Worm (Caenorhabditis elegans): Measurements from ENCODE around the gene mab-10.

The mab-10 gene

DNA sequence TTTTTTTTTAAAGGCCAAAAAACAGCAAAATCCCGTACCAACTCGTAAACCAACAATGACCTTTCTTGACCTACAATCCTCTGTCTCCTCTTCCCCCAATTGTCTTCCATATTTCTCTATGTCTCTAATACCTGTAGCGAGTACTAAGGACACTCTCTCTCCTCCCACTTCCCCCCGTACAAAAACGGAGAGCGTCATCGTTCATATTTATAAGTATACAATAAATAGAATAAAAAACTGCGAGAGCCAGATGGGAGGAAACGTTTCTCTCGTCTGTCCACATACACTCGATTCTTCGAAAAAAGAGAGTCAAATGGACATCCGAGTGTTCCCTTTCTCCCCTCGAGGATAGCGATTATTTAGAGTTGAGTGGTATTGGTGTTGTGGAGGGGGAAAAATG, 23.2 kb upstream of the mab-10 start:
- TF ChIP-seq D1046.2 (GFP tag; IDR thresholded peaks at IDR 0.05) = no peak
- no peak for TF ChIP-seq fos-1 (tag; optimal IDR thresholded peaks at IDR 0.05)
- peak in 1 of 2 experiments; percentile 12 for TF ChIP-seq unc-62 (GFP tag; optimal IDR thresholded peaks at IDR 0.05 in 1 of 2)
- TF ChIP-seq unc-62 (tag; optimal IDR thresholded peaks at IDR 0.05) = no peak
- no peak for TF ChIP-seq T26A8.4 (GFP tag; IDR thresholded peaks at IDR 0.05)
- TF ChIP-seq F26F4.8 (GFP tag; conservative IDR thresholded peaks at IDR 0.05) = no peak
- TF ChIP-seq snpc-1.2 (GFP tag; IDR thresholded peaks at IDR 0.05) = no peak
- TF ChIP-seq mxl-2 (GFP tag; conservative IDR thresholded peaks at IDR 0.05) = no peak
- TF ChIP-seq Y48G9A.11 (GFP tag; IDR thresholded peaks at IDR 0.05) = no peak
- no peak for TF ChIP-seq Y5F2A.4 (GFP tag; optimal IDR thresholded peaks at IDR 0.05)
- no peak for TF ChIP-seq ctbp-1 (GFP tag; IDR thresholded peaks at IDR 0.05)
- peak; percentile 25 for TF ChIP-seq hlh-11 (tag; optimal IDR thresholded peaks at IDR 0.05)
- no peak for TF ChIP-seq aly-2 (tag; optimal IDR thresholded peaks at IDR 0.05)
- TF ChIP-seq nhr-28 (tag; optimal IDR thresholded peaks at IDR 0.05) = peak; percentile 13
- TF ChIP-seq pha-4 (GFP tag; IDR thresholded peaks at IDR 0.05) = no peak
- peak; percentile 88 for TF ChIP-seq pha-4 (tag; optimal IDR thresholded peaks at IDR 0.05)
- TF ChIP-seq mep-1 (tag; optimal IDR thresholded peaks at IDR 0.05) = peak; percentile 43
- no peak for TF ChIP-seq rbr-2 (tag; optimal IDR thresholded peaks at IDR 0.05)
- TF ChIP-seq nhr-25 (tag; optimal IDR thresholded peaks at IDR 0.05; ENCODE audit: borderline replicate concordance, insufficient read depth) = no peak
- no peak for TF ChIP-seq nhr-11 (tag; optimal IDR thresholded peaks at IDR 0.05)
- no peak for TF ChIP-seq dmd-9 (GFP tag; IDR thresholded peaks at IDR 0.05)
- TF ChIP-seq daf-16 (GFP tag; optimal IDR thresholded peaks at IDR 0.05) = no peak
- TF ChIP-seq daf-16 (tag; optimal IDR thresholded peaks at IDR 0.05) = peak; percentile 6
- no peak for TF ChIP-seq ceh-20 (GFP tag; IDR thresholded peaks at IDR 0.05)
- no peak for TF ChIP-seq lin-15B (tag; optimal IDR thresholded peaks at IDR 0.05)
- peak; percentile 50 for TF ChIP-seq dve-1 (tag; optimal IDR thresholded peaks at IDR 0.05; ENCODE audit: insufficient read depth)

DNA sequence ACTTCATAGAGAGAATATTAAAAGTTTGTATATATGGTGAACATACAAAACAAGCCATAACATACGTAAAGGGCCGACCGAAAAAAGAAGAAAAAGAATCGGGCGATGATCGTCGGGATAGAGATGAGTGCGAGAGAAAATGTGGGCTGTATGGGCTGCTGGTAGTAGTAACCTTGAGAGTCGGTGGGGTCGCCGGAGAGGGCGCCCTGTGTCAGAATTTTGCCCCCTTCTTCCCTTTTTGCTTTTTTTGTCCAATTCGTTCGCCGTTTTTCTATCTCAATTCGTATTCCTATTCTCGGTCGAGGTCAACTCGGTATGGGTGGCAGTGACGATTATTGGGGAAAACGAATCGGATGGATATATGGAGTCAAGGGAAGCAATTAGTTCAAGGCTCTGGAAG, 21.9 kb upstream of the mab-10 start:
- TF ChIP-seq unc-62 (GFP tag; optimal IDR thresholded peaks at IDR 0.05 in 1 of 2) (peak in 1 of 2 experiments; percentile 81), unc-62 (tag; optimal IDR thresholded peaks at IDR 0.05) (no peak), pqm-1 (tag; optimal IDR thresholded peaks at IDR 0.05) (no peak), nhr-25 (tag; optimal IDR thresholded peaks at IDR 0.05; ENCODE audit: borderline replicate concordance, insufficient read depth) (peak; percentile 71), nhr-28 (tag; optimal IDR thresholded peaks at IDR 0.05) (peak; percentile 13), dmd-6 (GFP tag; IDR thresholded peaks at IDR 0.05) (no peak), hmg-1.1 (GFP tag; IDR thresholded peaks at IDR 0.05) (no peak)

DNA sequence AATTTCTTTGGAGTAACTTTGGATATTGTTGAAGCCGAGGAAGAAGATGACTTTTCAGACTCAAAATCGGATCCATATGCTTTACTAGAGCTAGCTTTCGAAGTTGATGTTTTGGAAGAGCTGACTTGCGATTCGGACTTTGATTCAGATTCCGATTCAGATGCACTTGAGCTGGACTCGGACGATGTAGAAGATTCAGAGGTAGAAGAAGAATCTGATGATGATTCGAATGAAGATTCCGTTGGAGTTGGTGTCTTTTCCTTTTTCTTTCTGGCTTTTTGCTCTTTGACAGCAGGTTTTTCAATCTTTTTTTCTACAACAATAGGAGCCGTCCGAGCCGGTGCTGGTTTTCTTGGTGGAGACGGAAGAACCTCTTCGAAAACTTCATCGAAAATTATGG, 20.0 kb upstream of the mab-10 start:
- TF ChIP-seq aly-2 (tag; optimal IDR thresholded peaks at IDR 0.05) = no peak
- peak; percentile 5 for TF ChIP-seq aha-1 (tag)
- TF ChIP-seq unc-62 (GFP tag; optimal IDR thresholded peaks at IDR 0.05 in 1 of 2) = peak in 1 of 2 experiments; percentile 90
- TF ChIP-seq unc-62 (tag; optimal IDR thresholded peaks at IDR 0.05) = no peak

DNA sequence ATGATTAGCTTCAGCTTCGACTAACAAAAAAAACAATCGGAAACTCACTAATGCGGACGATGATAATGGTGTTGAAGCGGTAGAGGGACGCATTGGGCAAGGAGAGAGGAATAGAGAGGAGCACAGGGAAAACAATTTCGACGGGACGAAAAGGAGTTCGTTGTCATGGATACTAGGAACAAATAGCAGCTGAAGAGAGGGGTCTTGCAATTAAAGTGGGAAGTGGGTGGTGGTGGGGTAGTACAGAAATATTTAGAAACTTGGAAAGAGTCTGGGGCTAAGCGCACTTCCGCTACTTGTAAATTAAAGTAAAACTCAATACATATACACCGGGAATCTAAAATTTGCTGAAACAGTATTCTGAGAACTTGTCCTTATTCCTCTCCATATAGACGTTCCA, 18.1 kb upstream of the mab-10 start, which contains the start of gene F59B10.2:
Gene F59B10.2, minus strand, starts transcription at position 101 of the 400 bp plus-strand sequence.
- TF ChIP-seq mep-1 (tag; optimal IDR thresholded peaks at IDR 0.05) = no peak
- TF ChIP-seq madf-9 (GFP tag; conservative IDR thresholded peaks at IDR 0.05) = no peak
- no peak for TF ChIP-seq aha-1 (tag)

DNA sequence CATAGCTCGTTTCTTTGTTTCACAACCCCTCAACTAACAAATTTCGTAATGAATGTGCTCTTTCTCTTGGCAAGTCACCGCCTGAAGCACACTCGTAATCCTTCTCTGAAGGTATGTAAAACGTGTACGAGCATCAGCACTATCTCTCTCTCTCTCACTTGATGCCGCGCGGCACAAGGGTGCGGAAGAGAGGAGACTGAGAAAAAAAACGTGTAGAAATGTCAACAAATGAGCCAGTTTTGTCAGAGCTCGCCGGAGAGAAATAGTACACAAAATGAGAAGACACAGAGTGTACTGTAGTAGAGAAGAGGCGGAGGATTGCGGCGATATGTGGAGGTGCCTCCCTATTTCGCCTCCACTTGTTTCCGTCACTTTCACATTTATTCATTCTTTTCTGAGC, 17.6 kb upstream of the mab-10 start, which contains the start of gene F59B10.3:
Gene F59B10.3, plus strand, starts transcription at position 301 of the 400 bp plus-strand sequence.
- TF ChIP-seq F26F4.8 (GFP tag; conservative IDR thresholded peaks at IDR 0.05) (no peak), spr-3 (GFP tag; optimal IDR thresholded peaks at IDR 0.05) (no peak), madf-9 (GFP tag; conservative IDR thresholded peaks at IDR 0.05) (0 out of 2 replicates have a peak, but pooled peaks have one; percentile 27)

DNA sequence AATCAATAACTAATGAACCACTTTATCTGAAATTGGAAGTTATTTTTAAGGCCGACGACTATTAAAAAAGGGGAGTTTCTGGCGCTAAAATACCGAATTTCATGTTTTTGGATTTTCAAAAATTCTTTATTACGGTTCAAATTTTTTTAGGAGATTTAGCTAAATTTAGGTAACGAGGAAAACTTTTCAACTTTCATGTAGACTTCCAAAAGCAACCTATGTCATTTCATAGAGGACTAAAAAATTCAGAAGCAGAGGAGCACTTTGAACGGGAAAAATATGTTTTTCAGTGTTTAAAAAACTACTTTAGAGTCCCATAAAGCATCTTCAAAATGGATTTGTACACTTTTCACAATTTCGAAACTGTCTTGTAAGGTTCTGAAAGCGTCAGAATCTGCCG, 14.5 kb upstream of the mab-10 start:
- TF ChIP-seq ama-1 (optimal IDR thresholded peaks at IDR 0.05) (peak; percentile 35), vab-7 (GFP tag; IDR thresholded peaks at IDR 0.05) (no peak), dmd-6 (GFP tag; IDR thresholded peaks at IDR 0.05) (no peak), unc-62 (GFP tag; optimal IDR thresholded peaks at IDR 0.05 in 1 of 2) (peak in 1 of 2 experiments; percentile 94), unc-62 (tag; optimal IDR thresholded peaks at IDR 0.05) (no peak)
